Worm (Caenorhabditis elegans): Measurements from ENCODE around the gene W02A2.9.

W02A2.9 gene

ce11 chrIV:13300109-13300508 lies 47.4 kb upstream of the W02A2.9 start, which contains the start of gene kdp-1 (continued):
- TF ChIP-seq egl-44 (GFP tag; IDR thresholded peaks at IDR 0.05), result no peak
- TF ChIP-seq F49E8.2 (tag; optimal IDR thresholded peaks at IDR 0.05; ENCODE audit: insufficient read depth), result peak; percentile 34
- TF ChIP-seq F23B12.7 (tag; optimal IDR thresholded peaks at IDR 0.05; ENCODE audit: insufficient read depth), result no peak
- no peak for TF ChIP-seq snpc-4 (GFP tag; optimal IDR thresholded peaks at IDR 0.05)
- peak in 1 of 4 experiments; percentile 45 for TF ChIP-seq snpc-4 (tag; optimal IDR thresholded peaks at IDR 0.05)
- peak; percentile 51 for TF ChIP-seq zim-3 (tag; optimal IDR thresholded peaks at IDR 0.05)
- no peak for TF ChIP-seq ceh-100 (GFP tag; IDR thresholded peaks at IDR 0.05)
- no peak for TF ChIP-seq madf-10 (tag; optimal IDR thresholded peaks at IDR 0.05)
- 0 out of 2 replicates have a peak, but pooled peaks have one; percentile 38 for TF ChIP-seq attf-6 (GFP tag; IDR thresholded peaks at IDR 0.05)
- TF ChIP-seq lsy-27 (tag; optimal IDR thresholded peaks at IDR 0.05; ENCODE audit: borderline replicate concordance, insufficient read depth), result no peak
- no peak for TF ChIP-seq F22D6.2 (tag; optimal IDR thresholded peaks at IDR 0.05)
- no peak for TF ChIP-seq tlf-1 (GFP tag; optimal IDR thresholded peaks at IDR 0.05)
- TF ChIP-seq lag-1 (GFP tag; IDR thresholded peaks at IDR 0.05), result no peak
- TF ChIP-seq repo-1 (tag; optimal IDR thresholded peaks at IDR 0.05), result peak; percentile 62
- TF ChIP-seq rec-8 (tag; optimal IDR thresholded peaks at IDR 0.05), result peak in 1 of 2 experiments; percentile 42
- TF ChIP-seq dpl-1 (GFP tag; optimal IDR thresholded peaks at IDR 0.05), result no peak

ce11 chrIV:13300591-13300990 lies 46.9 kb upstream of the W02A2.9 start, which contains the start of gene csn-6:
csn-6 (plus strand) TSS chrIV:13300824.
- TF ChIP-seq hrde-1 (tag; optimal IDR thresholded peaks at IDR 0.05; ENCODE audit: borderline replicate concordance) (no peak), attf-6 (GFP tag; IDR thresholded peaks at IDR 0.05) (peak; percentile 29; the same call in 1 of the 2 replicates), ztf-3 (GFP tag; optimal IDR thresholded peaks at IDR 0.05) (no peak), cebp-2 (GFP tag; IDR thresholded peaks at IDR 0.05) (0 out of 2 replicates have a peak, but pooled peaks have one; percentile 32), lin-35 (GFP tag; optimal IDR thresholded peaks at IDR 0.05) (no peak), snpc-4 (GFP tag; optimal IDR thresholded peaks at IDR 0.05) (no peak), snpc-4 (tag; optimal IDR thresholded peaks at IDR 0.05) (peak in 1 of 4 experiments; percentile 1), tbp1 (GFP tag; optimal IDR thresholded peaks at IDR 0.05) (peak; percentile 13), cebp-1 (GFP tag; IDR thresholded peaks at IDR 0.05) (no peak), cebp-1 (tag; optimal IDR thresholded peaks at IDR 0.05) (peak; percentile 44), nhr-27 (tag; optimal IDR thresholded peaks at IDR 0.05) (peak; percentile 9)

ce11 chrIV:13303442-13303841 lies 44.0 kb upstream of the W02A2.9 start, which contains the start of gene Y67H2A.7:
Y67H2A.7 (plus strand) TSS chrIV:13303742.
- TF ChIP-seq lir-1 (GFP tag; conservative IDR thresholded peaks at IDR 0.05) (no peak), lag-1 (GFP tag; IDR thresholded peaks at IDR 0.05) (no peak), mxl-1 (tag; optimal IDR thresholded peaks at IDR 0.05) (no peak), snpc-3.4 (tag; optimal IDR thresholded peaks at IDR 0.05) (no peak), B0035.1 (tag; optimal IDR thresholded peaks at IDR 0.05) (no peak), madf-3 (GFP tag; IDR thresholded peaks at IDR 0.05) (no peak), mes-4 (tag; optimal IDR thresholded peaks at IDR 0.05) (no peak), rpc-1 (optimal IDR thresholded peaks at IDR 0.05) (no peak), rpc-1 (tag; optimal IDR thresholded peaks at IDR 0.05) (no peak), zim-3 (tag; optimal IDR thresholded peaks at IDR 0.05) (no peak), akir-1 (GFP tag; optimal IDR thresholded peaks at IDR 0.05) (no peak), ztf-18 (tag; optimal IDR thresholded peaks at IDR 0.05) (no peak), ceh-58 (GFP tag; IDR thresholded peaks at IDR 0.05) (no peak)
